Fruit fly (Drosophila melanogaster): ENCODE measurements around the gene B-H2.

Gene B-H2

DNA sequence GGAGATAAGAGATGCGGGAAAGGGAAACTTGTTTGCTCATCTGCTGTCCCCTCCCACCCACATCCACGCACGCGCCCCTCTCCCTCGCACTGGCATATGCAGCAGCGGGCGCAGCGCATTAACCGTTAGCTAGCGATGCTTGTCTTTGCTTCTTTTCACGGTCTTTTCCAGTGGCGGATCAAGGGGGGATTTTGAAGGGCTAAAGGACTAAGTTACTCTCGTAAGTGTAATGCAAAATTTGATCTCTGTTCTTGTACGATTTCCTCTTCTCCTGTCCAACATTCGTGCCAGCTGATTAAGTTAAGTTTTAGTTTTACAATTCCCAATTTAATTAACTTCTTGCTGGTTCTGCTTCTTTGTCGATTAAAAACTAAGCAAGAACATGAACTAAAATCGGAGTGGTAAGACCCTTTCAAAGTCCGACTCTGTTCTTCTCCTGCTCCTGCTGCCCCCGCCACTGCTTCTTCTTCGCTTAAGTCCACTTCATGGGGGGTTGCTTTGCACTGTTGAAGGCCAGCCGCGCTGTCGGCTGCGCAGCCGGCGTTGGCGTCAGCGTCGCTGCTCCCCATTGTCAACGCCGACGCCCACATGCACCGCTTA lies 13.7 kb upstream of the B-H2 start (continued):
- TF ChIP-seq HmgD (GFP tag; optimal IDR thresholded peaks at IDR 0.05) (no peak), her (GFP tag; optimal IDR thresholded peaks at IDR 0.05) (peak; percentile 48), nom (GFP tag; optimal IDR thresholded peaks at IDR 0.05) (peak; percentile 81), sens (GFP tag) (peak; percentile 92), vfl (GFP tag; optimal IDR thresholded peaks at IDR 0.05) (no peak), Ada2b (GFP tag; IDR thresholded peaks at IDR 0.05) (peak; percentile 18; the same call in 1 of the 2 replicates), dmrt11E (tag; optimal IDR thresholded peaks at IDR 0.05) (peak; percentile 74), CG13775 (GFP tag; optimal IDR thresholded peaks at IDR 0.05) (peak; percentile 0), gsb-n (tag; optimal IDR thresholded peaks at IDR 0.05) (peak; percentile 37), tap (tag; optimal IDR thresholded peaks at IDR 0.05) (peak; percentile 47), kay (GFP tag; optimal IDR thresholded peaks at IDR 0.05) (peak; percentile 27), CG32772 (GFP tag; IDR thresholded peaks at IDR 0.05) (peak; percentile 30; the same call in 1 of the 2 replicates), NC2α (GFP tag; optimal IDR thresholded peaks at IDR 0.05) (no peak), CG31365 (tag; optimal IDR thresholded peaks at IDR 0.05) (no peak), CG10654 (GFP tag; optimal IDR thresholded peaks at IDR 0.05) (peak; percentile 6), CG2712 (tag; optimal IDR thresholded peaks at IDR 0.05) (peak; percentile 82), cato (GFP tag; optimal IDR thresholded peaks at IDR 0.05; ENCODE audit: borderline replicate concordance) (no peak), Aef1 (GFP tag; IDR thresholded peaks at IDR 0.05) (no peak)

- TF ChIP-seq B-H2 (GFP tag; optimal IDR thresholded peaks at IDR 0.05) (peak; percentile 9), fd102C (GFP tag; optimal IDR thresholded peaks at IDR 0.05) (no peak), lilli (GFP tag; optimal IDR thresholded peaks at IDR 0.05) (no peak), tap (tag; optimal IDR thresholded peaks at IDR 0.05) (no peak), Hr51 (GFP tag; optimal IDR thresholded peaks at IDR 0.05) (no peak), Ada2b (GFP tag; IDR thresholded peaks at IDR 0.05) (no peak), Meics (GFP tag; optimal IDR thresholded peaks at IDR 0.05) (no peak), CG1602 (GFP tag; optimal IDR thresholded peaks at IDR 0.05) (no peak), CG14441 (GFP tag; IDR thresholded peaks at IDR 0.05) (no peak), CG6813 (GFP tag; optimal IDR thresholded peaks at IDR 0.05) (no peak), dysf (GFP tag; IDR thresholded peaks at IDR 0.05) (no peak), amos (GFP tag; IDR thresholded peaks at IDR 0.05; ENCODE audit: partially characterized antibody) (peak; percentile 38; the same call in 1 of the 2 replicates), repo (GFP tag; optimal IDR thresholded peaks at IDR 0.05) (no peak), abd-A (tag; optimal IDR thresholded peaks at IDR 0.05) (no peak), esg (GFP tag; conservative IDR thresholded peaks at IDR 0.05) (no peak), unpg (GFP tag; optimal IDR thresholded peaks at IDR 0.05) (no peak), CG34422 (GFP tag; IDR thresholded peaks at IDR 0.05) (peak; percentile 29; the same call in 1 of the 3 replicates), CG8924 (tag; optimal IDR thresholded peaks at IDR 0.05) (peak; percentile 3), org-1 (GFP tag; optimal IDR thresholded peaks at IDR 0.05) (no peak), CG11504 (tag; optimal IDR thresholded peaks at IDR 0.05) (no peak), CG17568 (GFP tag; optimal IDR thresholded peaks at IDR 0.05) (peak; percentile 13), NK7.1 (GFP tag; optimal IDR thresholded peaks at IDR 0.05) (no peak), gem (tag; optimal IDR thresholded peaks at IDR 0.05) (no peak), PHDP (tag; optimal IDR thresholded peaks at IDR 0.05) (no peak), NC2β (GFP tag; optimal IDR thresholded peaks at IDR 0.05) (no peak), tio (GFP tag; optimal IDR thresholded peaks at IDR 0.05) (no peak), lmd (GFP tag; IDR thresholded peaks at IDR 0.05) (no peak), pho (GFP tag; optimal IDR thresholded peaks at IDR 0.05) (no peak), CG9817 (tag; optimal IDR thresholded peaks at IDR 0.05) (no peak), stwl (tag; optimal IDR thresholded peaks at IDR 0.05) (peak; percentile 18), CG12659 (GFP tag; optimal IDR thresholded peaks at IDR 0.05) (peak; percentile 20), Jarid2 (GFP tag; optimal IDR thresholded peaks at IDR 0.05) (peak; percentile 80), pan (optimal IDR thresholded peaks at IDR 0.05) (no peak), pan (GFP tag; optimal IDR thresholded peaks at IDR 0.05 in 1 of 2, IDR thresholded peaks at IDR 0.05 in 1 of 2) (no peak)
Observed at dm6 chrX:17301705-17302104, 12.7 kb upstream of the B-H2 start, which contains the start of gene Fim. Fim (minus strand) TSS chrX:17301929.

All from whole organism, embryonic.